Fruit fly (Drosophila melanogaster): Measurements from ENCODE around the gene CG15286.

dm6 chr2L:14337940-14338339, at the start of gene CG15286:
- TF ChIP-seq woc (GFP tag; optimal IDR thresholded peaks at IDR 0.05): no peak
- TF ChIP-seq h (GFP tag; optimal IDR thresholded peaks at IDR 0.05): no peak
- no peak for TF ChIP-seq tai (GFP tag; optimal IDR thresholded peaks at IDR 0.05)
- TF ChIP-seq dsf (GFP tag; optimal IDR thresholded peaks at IDR 0.05; ENCODE audit: borderline replicate concordance): no peak
- no peak for TF ChIP-seq psq (GFP tag; optimal IDR thresholded peaks at IDR 0.05)
- no peak for TF ChIP-seq pan (optimal IDR thresholded peaks at IDR 0.05)
- no peak for TF ChIP-seq sv (GFP tag; optimal IDR thresholded peaks at IDR 0.05)
- no peak for TF ChIP-seq Myc (optimal IDR thresholded peaks at IDR 0.05)
- no peak for TF ChIP-seq usp (GFP tag; optimal IDR thresholded peaks at IDR 0.05)
- TF ChIP-seq CG32264 (GFP tag; optimal IDR thresholded peaks at IDR 0.05): no peak

Measured in whole organism, wandering third instar larva.